Fruit fly (Drosophila melanogaster): ENCODE results near the gene CG3919.

The CG3919 gene

DNA sequence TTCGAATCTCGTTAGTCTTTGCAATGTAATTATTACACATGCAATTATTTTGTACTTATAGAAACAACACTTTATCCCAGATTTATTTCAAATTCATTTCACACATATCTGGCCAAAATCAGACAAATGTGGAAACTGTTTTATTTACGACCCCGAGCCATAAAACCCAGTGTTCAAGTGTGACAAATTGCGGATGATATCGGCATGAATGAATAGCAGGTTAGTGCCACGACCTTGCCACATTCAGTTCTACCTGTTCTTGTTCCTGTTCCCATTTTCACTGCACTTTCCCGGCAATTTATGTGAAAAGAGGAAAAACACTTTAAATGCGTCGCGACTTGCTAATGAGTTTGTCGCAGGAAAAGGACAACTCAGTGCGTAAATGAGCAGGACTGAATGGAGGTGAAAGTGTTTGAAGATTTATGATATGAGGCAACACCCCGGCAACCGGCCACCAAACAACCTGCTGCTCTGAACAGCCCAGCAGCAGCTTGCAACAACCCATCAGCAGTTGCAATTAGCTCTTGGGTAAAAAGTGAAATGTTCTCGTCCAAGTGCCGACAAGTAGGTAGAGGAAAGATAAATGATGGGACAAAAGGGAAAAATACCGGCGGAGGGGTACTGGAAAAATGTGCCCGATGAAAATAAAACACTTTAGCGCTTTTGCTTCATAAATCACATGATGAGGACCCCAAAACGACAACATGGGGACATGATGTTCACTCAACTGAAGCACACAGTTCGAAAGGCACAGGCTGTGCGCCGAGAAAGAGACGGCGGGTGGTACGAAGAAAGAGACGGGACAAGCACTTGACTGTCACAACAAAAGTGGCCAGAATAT lies 42.2 kb downstream of the CG3919 start:
- no peak for TF ChIP-seq CG17801 (GFP tag; optimal IDR thresholded peaks at IDR 0.05; ENCODE audit: partially characterized antibody)

DNA sequence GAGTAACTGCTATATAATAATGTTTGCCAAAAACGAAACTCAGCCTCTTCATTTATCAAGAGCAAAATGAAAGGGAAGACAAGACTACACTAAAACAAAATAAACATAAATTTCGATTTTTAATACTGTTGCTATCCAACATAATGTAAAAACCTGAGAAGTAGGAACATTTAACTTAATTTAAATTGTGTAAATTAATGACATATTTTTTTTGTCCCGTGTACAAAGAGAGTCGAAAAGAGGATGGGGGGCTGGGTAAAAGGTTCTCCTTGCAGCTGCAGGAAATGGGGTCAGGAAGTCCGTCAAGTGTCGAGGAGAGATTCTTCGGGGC lies 42.8 kb downstream of the CG3919 start:
- no peak for TF ChIP-seq CG17801 (GFP tag; optimal IDR thresholded peaks at IDR 0.05; ENCODE audit: partially characterized antibody)

DNA sequence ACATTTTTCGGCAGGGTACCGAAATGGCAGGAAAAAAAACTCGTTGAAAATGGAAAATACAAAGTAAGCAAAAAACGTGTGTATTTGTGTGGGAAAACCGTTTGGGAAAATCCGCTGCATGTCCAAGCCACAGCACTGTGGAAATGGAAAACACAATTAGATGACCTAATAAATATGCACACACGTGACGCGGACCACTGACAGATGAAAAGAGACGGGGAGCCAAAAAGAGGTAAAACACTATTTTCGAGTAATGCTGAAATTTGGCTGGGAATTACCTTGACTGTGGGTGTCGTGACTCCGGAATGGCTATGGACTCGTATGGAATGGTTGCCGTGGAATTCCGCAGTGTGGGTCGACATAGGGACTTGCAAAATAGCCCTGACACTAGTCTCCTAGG lies 44.3 kb downstream of the CG3919 start:
- no peak for TF ChIP-seq CG17801 (GFP tag; optimal IDR thresholded peaks at IDR 0.05; ENCODE audit: partially characterized antibody)

DNA sequence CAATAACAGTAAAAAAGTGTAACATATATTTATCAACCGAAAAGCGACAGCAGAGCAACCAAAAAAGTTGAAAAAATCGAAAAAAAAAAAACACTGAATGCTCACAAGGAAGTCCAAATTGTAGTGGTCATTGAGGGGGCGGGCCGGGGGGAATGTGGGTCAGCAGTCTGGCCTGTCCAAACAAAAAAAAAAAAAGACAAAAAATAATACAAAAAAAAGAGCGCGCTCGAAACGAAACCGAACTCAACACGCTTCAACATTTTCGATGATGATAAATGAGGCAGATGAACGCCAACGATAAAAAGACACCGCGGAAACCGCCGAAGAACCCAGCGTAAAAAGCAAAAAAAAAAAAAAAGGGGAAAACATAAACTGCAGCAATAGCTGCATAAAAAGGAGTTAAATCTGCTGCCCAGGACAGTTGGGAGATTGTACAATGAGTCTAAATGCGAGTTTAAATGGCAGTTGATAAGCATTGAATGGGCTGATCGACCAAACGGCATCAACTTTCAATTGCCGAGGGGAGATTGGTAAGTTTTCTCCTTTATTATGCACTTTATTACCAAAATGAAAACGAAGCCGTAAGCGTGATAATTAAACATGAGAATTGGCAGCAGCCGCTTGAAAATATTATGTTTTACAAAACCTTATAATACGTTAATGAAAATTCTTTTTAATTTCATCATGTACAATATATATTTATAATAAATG lies 45.7 kb downstream of the CG3919 start:
- no peak for TF ChIP-seq CG17801 (GFP tag; optimal IDR thresholded peaks at IDR 0.05; ENCODE audit: partially characterized antibody)

DNA sequence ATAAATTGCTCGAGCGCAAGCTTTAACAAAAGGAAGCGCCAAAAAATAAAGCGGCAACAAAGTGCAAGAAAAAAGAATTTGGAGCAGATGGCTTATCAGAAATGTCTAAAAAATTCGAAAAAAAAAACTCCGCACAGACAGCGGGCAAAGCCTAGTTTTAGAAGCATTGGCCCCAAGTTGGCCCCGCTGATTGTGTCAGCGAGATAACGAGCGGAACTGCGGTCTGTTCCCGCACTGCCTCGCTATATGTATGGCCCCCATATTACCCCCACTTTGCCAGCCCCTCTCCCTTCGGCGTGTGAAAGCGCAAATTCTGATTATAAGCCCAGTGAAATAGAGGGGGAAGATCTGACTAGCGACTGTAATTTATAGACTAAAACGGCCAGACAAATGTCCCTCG lies 46.5 kb downstream of the CG3919 start:
- TF ChIP-seq CG17801 (GFP tag; optimal IDR thresholded peaks at IDR 0.05; ENCODE audit: partially characterized antibody) = no peak

dm6 chr3L:14461065-14461464 lies 50.6 kb downstream of the CG3919 start:
- no peak for TF ChIP-seq CG17801 (GFP tag; optimal IDR thresholded peaks at IDR 0.05; ENCODE audit: partially characterized antibody)

dm6 chr3L:14462322-14462721 lies 51.9 kb downstream of the CG3919 start:
- TF ChIP-seq CG17801 (GFP tag; optimal IDR thresholded peaks at IDR 0.05; ENCODE audit: partially characterized antibody) = no peak
